Worm (Caenorhabditis elegans) whole organism, L4 larva: Measurements from ENCODE around the gene gtf-2F2.

Experiments
- aha-1 ChIP-seq: fragments of 150-350 bp; peaks from one replicate; lab custom pipeline; 2014; ENCODE audit warnings: missing biosample characterization, missing genetic modification characterization
- mdl-1 ChIP-seq, 2 experiments: fragments of 150-350 bp in 1 of 2; sonication (generic microtip) in 1 of 2; optimal IDR thresholded peaks; 2 replicates each; lab custom pipeline; 2014 to 2017; ENCODE audit warnings: missing biosample characterization in 2 of 2, missing genetic modification characterization in 2 of 2
- unc-39 ChIP-seq: sonication (generic microtip); optimal IDR thresholded peaks from 2 replicates; lab custom pipeline; 2017; ENCODE audit warnings: missing biosample characterization, missing genetic modification characterization
- zfp-2 ChIP-seq: sonication (generic microtip); optimal IDR thresholded peaks from 2 replicates; lab custom pipeline; 2016; ENCODE audit warnings: mild to moderate bottlenecking, missing genetic modification characterization, missing compliant biosample characterization

DNA sequence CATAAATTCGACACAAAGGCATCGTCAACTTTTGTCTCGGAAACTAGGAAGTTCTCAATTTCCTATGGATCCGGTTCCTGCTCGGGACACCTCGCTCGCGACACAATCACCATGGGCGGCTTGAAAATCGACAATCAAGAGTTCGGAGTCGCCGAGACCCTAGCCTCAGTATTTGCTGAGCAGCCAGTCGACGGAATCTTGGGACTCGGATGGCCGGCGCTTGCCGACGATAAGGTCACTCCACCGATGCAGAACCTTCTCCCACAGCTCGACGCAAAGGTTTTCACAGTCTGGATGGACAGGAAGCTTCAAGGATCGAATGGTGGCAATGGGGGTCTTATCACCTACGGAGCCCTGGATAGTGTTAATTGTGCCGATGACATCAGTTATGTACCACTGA lies 53.7 kb downstream of the gtf-2F2 start:
- TF ChIP-seq zfp-2 (tag; lab: Kevin White, UChicago) (no peak), mdl-1 (tag; optimal IDR thresholded peaks at IDR 0.05; lab: Kevin White, UChicago) (no peak), aha-1 (no peak), unc-39 (no peak)
